Fruit fly (Drosophila melanogaster): ENCODE measurements around the gene CG32091.

CG32091 gene

dm6 chr3L:11691203-11691797 is 60.1 kb downstream of the CG32091 start, which contains the start of the genes Pldn and CG14135 (continued):
- TF ChIP-seq al (GFP tag; IDR thresholded peaks at IDR 0.05) (no peak), sob (GFP tag; IDR thresholded peaks at IDR 0.05) (no peak), Awh (GFP tag; IDR thresholded peaks at IDR 0.05) (no peak), HLH4C (GFP tag; IDR thresholded peaks at IDR 0.05; ENCODE audit: partially characterized antibody) (peak; percentile 53; the same call in 2 of the 3 replicates), NK7.1 (GFP tag; optimal IDR thresholded peaks at IDR 0.05) (no peak), inv (GFP tag; IDR thresholded peaks at IDR 0.05; ENCODE audit: partially characterized antibody) (no peak), CG8765 (GFP tag; IDR thresholded peaks at IDR 0.05) (no peak), CG6791 (GFP tag; IDR thresholded peaks at IDR 0.05; ENCODE audit: partially characterized antibody) (peak; percentile 27; the same call in 1 of the 3 replicates), CG7987 (GFP tag; optimal IDR thresholded peaks at IDR 0.05) (no peak), GATAe (GFP tag; conservative IDR thresholded peaks at IDR 0.05) (no peak), scrt (GFP tag; optimal IDR thresholded peaks at IDR 0.05) (peak; percentile 68), fd64A (GFP tag; optimal IDR thresholded peaks at IDR 0.05) (no peak), CG11504 (tag; optimal IDR thresholded peaks at IDR 0.05) (no peak), trem (tag; optimal IDR thresholded peaks at IDR 0.05) (peak; percentile 53), grau (tag; optimal IDR thresholded peaks at IDR 0.05) (no peak), CG12071 (GFP tag; optimal IDR thresholded peaks at IDR 0.05) (no peak), CG2875 (GFP tag; optimal IDR thresholded peaks at IDR 0.05) (no peak), CG11696 (GFP tag; IDR thresholded peaks at IDR 0.05) (no peak), CG42726 (GFP tag; IDR thresholded peaks at IDR 0.05; ENCODE audit: partially characterized antibody) (no peak), fd96Cb (tag; optimal IDR thresholded peaks at IDR 0.05) (no peak), gsb-n (tag; optimal IDR thresholded peaks at IDR 0.05) (peak; percentile 14), CG12942 (GFP tag; optimal IDR thresholded peaks at IDR 0.05) (no peak), ewg (GFP tag; optimal IDR thresholded peaks at IDR 0.05) (no peak), tap (tag; optimal IDR thresholded peaks at IDR 0.05) (no peak), CG1603 (tag; optimal IDR thresholded peaks at IDR 0.05) (peak; percentile 49), CG15696 (tag; optimal IDR thresholded peaks at IDR 0.05) (no peak), CG17385 (GFP tag; optimal IDR thresholded peaks at IDR 0.05) (no peak), dpn (GFP tag; optimal IDR thresholded peaks at IDR 0.05) (no peak), CG3995 (GFP tag; optimal IDR thresholded peaks at IDR 0.05) (no peak), HLHmδ (GFP tag; optimal IDR thresholded peaks at IDR 0.05) (no peak), peb (GFP tag; IDR thresholded peaks at IDR 0.05) (no peak), insv (GFP tag; optimal IDR thresholded peaks at IDR 0.05) (peak in 1 of 2 experiments; percentile 29), PHDP (tag; optimal IDR thresholded peaks at IDR 0.05) (no peak), CG31224 (GFP tag; IDR thresholded peaks at IDR 0.05) (no peak), Xrp1 (GFP tag; IDR thresholded peaks at IDR 0.05) (no peak), H2.0 (GFP tag; IDR thresholded peaks at IDR 0.05) (no peak), Sin3A (optimal IDR thresholded peaks at IDR 0.05) (no peak), Gsc (GFP tag; IDR thresholded peaks at IDR 0.05) (no peak), CG11085 (GFP tag; IDR thresholded peaks at IDR 0.05) (no peak), CG12155 (GFP tag; optimal IDR thresholded peaks at IDR 0.05) (no peak), repo (GFP tag; optimal IDR thresholded peaks at IDR 0.05) (no peak), CG14710 (tag; optimal IDR thresholded peaks at IDR 0.05) (peak; percentile 55), disco-r (GFP tag; optimal IDR thresholded peaks at IDR 0.05) (no peak), CG13424 (tag; optimal IDR thresholded peaks at IDR 0.05) (no peak), abd-A (tag; optimal IDR thresholded peaks at IDR 0.05) (no peak), pzg (GFP tag; optimal IDR thresholded peaks at IDR 0.05) (peak; percentile 72), ara (GFP tag; IDR thresholded peaks at IDR 0.05) (no peak), CG4282 (GFP tag; optimal IDR thresholded peaks at IDR 0.05) (no peak), bsh (GFP tag; optimal IDR thresholded peaks at IDR 0.05) (no peak), CG1792 (GFP tag; optimal IDR thresholded peaks at IDR 0.05) (no peak), CG9609 (GFP tag; optimal IDR thresholded peaks at IDR 0.05) (no peak)
